Fruit fly (Drosophila melanogaster) whole organism, embryonic: Measurements from ENCODE around the gene Pfas.
A peak's percentile ranks its signal among the peaks of the same experiment; 100 is the strongest.

ENCODE experiments used
- CG10274 ChIP-seq: fragments of 200-800 bp; sonication (Bioruptor generic); optimal IDR thresholded peaks from 3 replicates; lab custom pipeline; 2017; ENCODE audit warnings: missing biosample characterization, mild to moderate bottlenecking, missing genetic modification characterization
- CG10462 ChIP-seq: fragments of 200-800 bp; sonication (Bioruptor generic); optimal IDR thresholded peaks from 2 replicates; lab custom pipeline; 2016; ENCODE audit warnings: missing biosample characterization, missing genetic modification characterization
- CG11398 ChIP-seq: fragments of 200-800 bp; sonication (Bioruptor generic); optimal IDR thresholded peaks from 2 replicates; lab custom pipeline; 2016; ENCODE audit warnings: missing biosample characterization, missing genetic modification characterization
- CG11560 ChIP-seq: fragments of 200-800 bp; sonication (Bioruptor generic); IDR thresholded peaks from 3 replicates; pipeline ENCODE4 v1.3.6; 2022; ENCODE audit warnings: missing biosample characterization, missing genetic modification characterization
- CG12744 ChIP-seq: fragments of 200-800 bp; sonication (Bioruptor generic); optimal IDR thresholded peaks from 2 replicates; lab custom pipeline; 2016; ENCODE audit warnings: missing biosample characterization, missing genetic modification characterization
- CG15011 ChIP-seq: fragments of 200-800 bp; sonication (Bioruptor generic); optimal IDR thresholded peaks from 3 replicates; lab custom pipeline; 2018; ENCODE audit warnings: missing biosample characterization, mild to moderate bottlenecking, missing genetic modification characterization
- CG1602 ChIP-seq: fragments of 200-800 bp; sonication (Bioruptor generic); optimal IDR thresholded peaks from 3 replicates; lab custom pipeline; 2016; ENCODE audit warnings: missing biosample characterization, missing genetic modification characterization
- CG16815 ChIP-seq: fragments of 200-800 bp; sonication (Bioruptor generic); optimal IDR thresholded peaks from 3 replicates; lab custom pipeline; 2017; ENCODE audit warnings: missing biosample characterization, mild to moderate bottlenecking, missing genetic modification characterization
- CG17328 ChIP-seq: fragments of 200-800 bp; sonication (Bioruptor generic); IDR thresholded peaks from 2 replicates; pipeline ENCODE4 v1.3.6; 2022; ENCODE audit warnings: missing biosample characterization, missing genetic modification characterization
- CG1792 ChIP-seq: fragments of 200-800 bp; sonication (Bioruptor generic); optimal IDR thresholded peaks from 2 replicates; lab custom pipeline; 2016; ENCODE audit warnings: missing biosample characterization, missing genetic modification characterization
- CG2120 ChIP-seq: fragments of 200-800 bp; sonication (Bioruptor generic); optimal IDR thresholded peaks from 3 replicates; lab custom pipeline; 2016; ENCODE audit warnings: missing biosample characterization, missing genetic modification characterization
- CG2202 ChIP-seq: fragments of 200-800 bp; sonication (Bioruptor generic); optimal IDR thresholded peaks from 2 replicates; lab custom pipeline; 2018; ENCODE audit warnings: missing biosample characterization, mild to moderate bottlenecking, missing genetic modification characterization
- CG2678 ChIP-seq: fragments of 200-800 bp; sonication (Bioruptor generic); optimal IDR thresholded peaks from 3 replicates; lab custom pipeline; 2019; ENCODE audit warnings: missing biosample characterization, mild to moderate bottlenecking, missing genetic modification characterization, moderate library complexity
- CG2712 ChIP-seq: fragments of 200-800 bp; optimal IDR thresholded peaks from 3 replicates; lab custom pipeline; 2019; ENCODE audit warnings: missing biosample characterization, mild to moderate bottlenecking, missing genetic modification characterization, moderate library complexity
- CG4328 ChIP-seq: fragments of 200-800 bp; sonication (Bioruptor generic); optimal IDR thresholded peaks from 3 replicates; lab custom pipeline; 2017; ENCODE audit warnings: missing biosample characterization, missing genetic modification reagents, missing genetic modification characterization
- CG6683 ChIP-seq: fragments of 200-800 bp; sonication (Bioruptor generic); optimal IDR thresholded peaks from 2 replicates; lab custom pipeline; 2017; ENCODE audit warnings: missing biosample characterization, mild to moderate bottlenecking, missing genetic modification characterization, missing genetic modification reagents
- CG7271 ChIP-seq: fragments of 200-800 bp; sonication (Bioruptor generic); optimal IDR thresholded peaks from 2 replicates; lab custom pipeline; 2018; ENCODE audit warnings: missing biosample characterization, mild to moderate bottlenecking, missing genetic modification characterization, moderate library complexity
- CG7556 ChIP-seq: fragments of 200-800 bp; sonication (Bioruptor generic); optimal IDR thresholded peaks from 2 replicates; lab custom pipeline; 2017; ENCODE audit warnings: missing biosample characterization, mild to moderate bottlenecking, missing genetic modification characterization
- CG7839 ChIP-seq: fragments of 200-800 bp; sonication (Bioruptor generic); optimal IDR thresholded peaks from 3 replicates; lab custom pipeline; 2018; ENCODE audit warnings: missing biosample characterization, mild to moderate bottlenecking, missing genetic modification characterization, moderate library complexity
- CG7963 ChIP-seq: fragments of 200-800 bp; sonication (Bioruptor generic); IDR thresholded peaks from 3 replicates; pipeline ENCODE4 v1.3.6; 2022; ENCODE audit warnings: missing biosample characterization, missing genetic modification characterization; ENCODE audit not compliant: partially characterized antibody
- CG8281 ChIP-seq: fragments of 200-800 bp; sonication (Bioruptor generic); optimal IDR thresholded peaks from 2 replicates; lab custom pipeline; 2018; ENCODE audit warnings: missing biosample characterization, mild to moderate bottlenecking, missing genetic modification characterization, moderate library complexity
- CG8924 ChIP-seq: fragments of 200-800 bp; optimal IDR thresholded peaks from 3 replicates; lab custom pipeline; 2019; ENCODE audit warnings: missing biosample characterization, mild to moderate bottlenecking, missing genetic modification characterization, moderate library complexity
- CG9215 ChIP-seq: fragments of 200-800 bp; sonication (Bioruptor generic); IDR thresholded peaks from 2 replicates; pipeline ENCODE4 v1.3.6; 2022; ENCODE audit warnings: missing biosample characterization, missing genetic modification characterization
- Doc2 ChIP-seq: fragments of 200-800 bp; sonication (Bioruptor generic); IDR thresholded peaks from 2 replicates; pipeline ENCODE4 v1.3.6; 2022; ENCODE audit warnings: missing biosample characterization, missing genetic modification characterization
- Dref ChIP-seq: fragments of 200-800 bp; sonication (Bioruptor generic); IDR thresholded peaks from 2 replicates; pipeline ENCODE4 v1.3.6; 2022; ENCODE audit warnings: missing biosample characterization, missing genetic modification characterization
- Fer1 ChIP-seq: fragments of 200-800 bp; sonication (Bioruptor generic); optimal IDR thresholded peaks from 2 replicates; lab custom pipeline; 2017; ENCODE audit warnings: missing biosample characterization, mild to moderate bottlenecking, missing genetic modification characterization
- MTF-1 ChIP-seq: fragments of 200-800 bp; sonication (Bioruptor generic); optimal IDR thresholded peaks from 2 replicates; lab custom pipeline; 2018; ENCODE audit warnings: missing biosample characterization, mild to moderate bottlenecking, missing genetic modification characterization, borderline replicate concordance
- Mrtf ChIP-seq: fragments of 200-800 bp; sonication (Bioruptor generic); IDR thresholded peaks from 3 replicates; pipeline ENCODE4 v1.3.6; 2022; ENCODE audit warnings: missing biosample characterization, missing genetic modification characterization
- NC2α ChIP-seq: fragments of 200-800 bp; sonication (Bioruptor generic); optimal IDR thresholded peaks from 2 replicates; lab custom pipeline; 2016; ENCODE audit warnings: missing biosample characterization, missing genetic modification characterization
- Neu2 ChIP-seq: fragments of 200-800 bp; sonication (Bioruptor generic); optimal IDR thresholded peaks from 3 replicates; lab custom pipeline; 2016; ENCODE audit warnings: missing biosample characterization, missing genetic modification characterization, borderline replicate concordance
- Vsx1 ChIP-seq: fragments of 200-800 bp; sonication (Bioruptor generic); optimal IDR thresholded peaks from 2 replicates; lab custom pipeline; 2017; ENCODE audit warnings: missing biosample characterization, mild to moderate bottlenecking, missing genetic modification characterization, missing genetic modification reagents
- ash1 ChIP-seq: fragments of 200-800 bp; sonication (Bioruptor generic); optimal IDR thresholded peaks from 2 replicates; lab custom pipeline; 2018; ENCODE audit warnings: missing biosample characterization, mild to moderate bottlenecking, missing genetic modification characterization
- bcd ChIP-seq: fragments of 200-800 bp; sonication (Bioruptor generic); optimal IDR thresholded peaks from 2 replicates; lab custom pipeline; 2017; ENCODE audit warnings: missing biosample characterization, mild to moderate bottlenecking, missing genetic modification characterization
- gsb-n ChIP-seq: fragments of 200-800 bp; sonication (Bioruptor generic); optimal IDR thresholded peaks from 3 replicates; lab custom pipeline; 2018; ENCODE audit warnings: missing biosample characterization, mild to moderate bottlenecking, missing genetic modification characterization
- ham ChIP-seq: fragments of 200-800 bp; sonication (Bioruptor generic); IDR thresholded peaks from 2 replicates; pipeline ENCODE4 v1.3.6; 2022; ENCODE audit warnings: missing biosample characterization, missing genetic modification characterization
- jumu ChIP-seq: fragments of 200-800 bp; sonication (Bioruptor generic); optimal IDR thresholded peaks from 3 replicates; lab custom pipeline; 2016; ENCODE audit warnings: missing biosample characterization, missing genetic modification characterization
- maf-S ChIP-seq: fragments of 200-800 bp; sonication (Bioruptor generic); optimal IDR thresholded peaks from 2 replicates; lab custom pipeline; 2016; ENCODE audit warnings: missing biosample characterization, missing genetic modification characterization
- mirr ChIP-seq: fragments of 200-800 bp; sonication (Bioruptor generic); optimal IDR thresholded peaks from 3 replicates; lab custom pipeline; 2018; ENCODE audit warnings: missing biosample characterization, mild to moderate bottlenecking, missing genetic modification characterization
- nmo ChIP-seq: fragments of 200-800 bp; sonication (Bioruptor generic); optimal IDR thresholded peaks from 2 replicates; lab custom pipeline; 2018; ENCODE audit warnings: missing biosample characterization, mild to moderate bottlenecking, missing genetic modification characterization, moderate library complexity
- org-1 ChIP-seq: fragments of 200-800 bp; sonication (Bioruptor generic); optimal IDR thresholded peaks from 2 replicates; lab custom pipeline; 2017; ENCODE audit warnings: missing biosample characterization, missing genetic modification characterization
- rib ChIP-seq: fragments of 200-800 bp; sonication (Bioruptor generic); IDR thresholded peaks from 2 replicates; pipeline ENCODE4 v1.3.6; 2022; ENCODE audit warnings: missing biosample characterization, missing genetic modification characterization
- ro ChIP-seq: fragments of 200-800 bp; sonication (Bioruptor generic); IDR thresholded peaks from 2 replicates; pipeline ENCODE4 v1.3.6; 2022; ENCODE audit warnings: missing biosample characterization, missing genetic modification characterization
- row ChIP-seq: fragments of 200-800 bp; sonication (Bioruptor generic); IDR thresholded peaks from 3 replicates; pipeline ENCODE4 v1.3.6; 2022; ENCODE audit warnings: missing biosample characterization, missing genetic modification characterization
- salm ChIP-seq: fragments of 200-800 bp; sonication (Bioruptor generic); optimal IDR thresholded peaks from 2 replicates; lab custom pipeline; 2018; ENCODE audit warnings: missing biosample characterization, mild to moderate bottlenecking, missing genetic modification characterization
- stwl ChIP-seq: fragments of 200-800 bp; sonication (Bioruptor generic); optimal IDR thresholded peaks from 3 replicates; lab custom pipeline; 2018; ENCODE audit warnings: missing biosample characterization, mild to moderate bottlenecking, missing genetic modification characterization, moderate library complexity
- trem ChIP-seq: fragments of 200-800 bp; optimal IDR thresholded peaks from 3 replicates; lab custom pipeline; 2019; ENCODE audit warnings: missing biosample characterization, mild to moderate bottlenecking, missing genetic modification characterization, moderate library complexity
- twi ChIP-seq: fragments of 200-800 bp; optimal IDR thresholded peaks from 2 replicates; lab custom pipeline; 2019; ENCODE audit warnings: missing biosample characterization, mild to moderate bottlenecking, missing genetic modification characterization, moderate library complexity
- usp ChIP-seq: fragments of >200 bp; optimal IDR thresholded peaks from 2 replicates; lab custom pipeline; 2017; ENCODE audit warnings: missing biosample characterization, missing genetic modification characterization
- vnd ChIP-seq: fragments of 200-800 bp; sonication (Bioruptor generic); IDR thresholded peaks from 3 replicates; pipeline ENCODE4 v1.3.6; 2022; ENCODE audit warnings: missing biosample characterization, missing genetic modification characterization; ENCODE audit not compliant: partially characterized antibody
- wor ChIP-seq: fragments of 200-800 bp; sonication (Bioruptor generic); IDR thresholded peaks from 2 replicates; pipeline ENCODE4 v1.3.6; 2022; ENCODE audit warnings: missing biosample characterization, missing genetic modification characterization

The Pfas gene

dm6 chr2L:6047528-6048160 lies 1.8 kb upstream of the Pfas start, which contains the start of gene IPIP (continued):
- TF ChIP-seq vnd (peak; percentile 73), CG2202 (tag; lab: Kevin White, UChicago) (no peak), CG2120 (GFP tag; lab: Kevin White, UChicago) (peak; percentile 55), CG10462 (GFP tag; lab: Kevin White, UChicago) (no peak), Dref (peak; percentile 79), CG6683 (GFP tag; lab: Kevin White, UChicago) (no peak), MTF-1 (peak; percentile 29), usp (GFP tag; lab: Kevin White, UChicago) (no peak), jumu (GFP tag; lab: Kevin White, UChicago) (no peak), row (GFP tag; lab: Robert Waterston, UW) (peak; percentile 48; the same call in 2 of the 3 replicates), salm (tag; lab: Kevin White, UChicago) (no peak), CG2712 (tag; lab: Kevin White, UChicago) (peak; percentile 46), CG8924 (tag; lab: Kevin White, UChicago) (peak; percentile 17), nmo (GFP tag; lab: Kevin White, UChicago) (peak; percentile 37), CG4328 (no peak), Fer1 (GFP tag; lab: Kevin White, UChicago) (peak; percentile 4), mirr (GFP tag; lab: Kevin White, UChicago) (peak; percentile 58), Vsx1 (GFP tag; lab: Kevin White, UChicago) (no peak), CG1602 (GFP tag; lab: Kevin White, UChicago) (no peak), CG7963 (GFP tag; lab: Robert Waterston, UW) (peak; percentile 82), NC2α (GFP tag; lab: Kevin White, UChicago) (no peak), gsb-n (no peak), ham (GFP tag; lab: Robert Waterston, UW) (no peak), CG11398 (no peak), rib (GFP tag; lab: Robert Waterston, UW) (no peak), CG10274 (GFP tag; lab: Kevin White, UChicago) (no peak), org-1 (GFP tag; lab: Kevin White, UChicago) (no peak), CG7271 (tag; lab: Kevin White, UChicago) (no peak), CG2678 (peak; percentile 12), CG9215 (GFP tag; lab: Robert Waterston, UW) (peak; percentile 26; the same call in 1 of the 2 replicates), CG7556 (GFP tag; lab: Kevin White, UChicago) (no peak), Mrtf (GFP tag; lab: Robert Waterston, UW) (peak; percentile 22; the same call in 1 of the 3 replicates), wor (no peak), CG7839 (tag; lab: Kevin White, UChicago) (no peak), CG12744 (GFP tag; lab: Kevin White, UChicago) (no peak), ash1 (GFP tag; lab: Kevin White, UChicago) (no peak), ro (GFP tag; lab: Robert Waterston, UW) (no peak; the same call in 1 of the 2 replicates), Doc2 (no peak), CG15011 (no peak), bcd (GFP tag; lab: Kevin White, UChicago) (peak; percentile 16), CG11560 (tag; lab: Robert Waterston, UW) (no peak), twi (tag; lab: Kevin White, UChicago) (no peak), CG1792 (GFP tag; lab: Kevin White, UChicago) (no peak), maf-S (GFP tag; lab: Kevin White, UChicago) (no peak), trem (peak; percentile 36), CG17328 (peak; percentile 55; the same call in 1 of the 2 replicates), CG16815 (GFP tag; lab: Kevin White, UChicago) (no peak), Neu2 (GFP tag; lab: Kevin White, UChicago) (no peak), CG8281 (no peak), stwl (peak; percentile 79)
